Worm (Caenorhabditis elegans) whole organism, L1 larva: ENCODE data around the gene flwr-1.

Source experiments
- ceh-82 ChIP-seq, 3 experiments: fragments of 150-350 bp in 1 of 3; sonication (generic microtip) in 2 of 3; optimal IDR thresholded peaks; 2 replicates each; lab custom pipeline; 2014 to 2017; ENCODE audit warnings: missing biosample characterization in 3 of 3, missing genetic modification characterization in 3 of 3
- egl-13 ChIP-seq: sonication (generic microtip); optimal IDR thresholded peaks from 2 replicates; lab custom pipeline; 2016; ENCODE audit warnings: missing genotype, missing genetic modification reagents, missing genetic modification characterization, missing compliant biosample characterization
- sptf-1 ChIP-seq: fragments of 150-350 bp; optimal IDR thresholded peaks from 2 replicates; lab custom pipeline; 2014; ENCODE audit warnings: missing biosample characterization, missing genetic modification characterization
- xbp-1 ChIP-seq: sonication (generic microtip); optimal IDR thresholded peaks from 2 replicates; lab custom pipeline; 2016; ENCODE audit warnings: missing genetic modification characterization, missing compliant biosample characterization

- TF ChIP-seq sptf-1 (tag; lab: Kevin White, UChicago) (no peak), xbp-1 (no peak), ceh-82 (tag; optimal IDR thresholded peaks at IDR 0.05; lab: Kevin White, UChicago) (no peak), egl-13 (tag; lab: Kevin White, UChicago) (no peak)
Measured at ce11 chrX:14959393-14960073, 10.5 kb downstream of the flwr-1 start.
